Fruit fly (Drosophila melanogaster): ENCODE measurements around the gene sicily.

dm6 chrX:11884134-11884533 is 7.4 kb upstream of the sicily start:
- TF ChIP-seq usp (GFP tag; optimal IDR thresholded peaks at IDR 0.05) (no peak), tai (GFP tag; optimal IDR thresholded peaks at IDR 0.05) (no peak), Mio (GFP tag; optimal IDR thresholded peaks at IDR 0.05) (no peak), h (GFP tag; optimal IDR thresholded peaks at IDR 0.05) (no peak)
